Worm (Caenorhabditis elegans): ENCODE results near the gene daf-19.

Gene daf-19

ce11 chrII:10168905-10169782, at the start of gene daf-19 (continued):
- TF ChIP-seq ztf-26 (tag; optimal IDR thresholded peaks at IDR 0.05) (peak; percentile 6), nhr-80 (tag; optimal IDR thresholded peaks at IDR 0.05) (peak; percentile 35), F39B2.1 (GFP tag; IDR thresholded peaks at IDR 0.05) (no peak), lag-1 (GFP tag; IDR thresholded peaks at IDR 0.05) (no peak), ceh-100 (GFP tag; IDR thresholded peaks at IDR 0.05) (no peak; the same call in 1 of the 2 replicates), madf-10 (tag; optimal IDR thresholded peaks at IDR 0.05) (peak; percentile 4), pha-4 (tag; optimal IDR thresholded peaks at IDR 0.05) (no peak), lir-1 (GFP tag; conservative IDR thresholded peaks at IDR 0.05) (no peak; the same call in 1 of the 2 replicates), Y56A3A.18 (GFP tag; IDR thresholded peaks at IDR 0.05) (no peak), egl-18 (GFP tag; IDR thresholded peaks at IDR 0.05) (no peak), atf-7 (tag; optimal IDR thresholded peaks at IDR 0.05) (peak; percentile 4), T07F8.4 (tag; optimal IDR thresholded peaks at IDR 0.05) (no peak), F57A8.1 (GFP tag; optimal IDR thresholded peaks at IDR 0.05) (no peak)

- TF ChIP-seq F39B2.1 (GFP tag; IDR thresholded peaks at IDR 0.05) (no peak), lag-1 (GFP tag; IDR thresholded peaks at IDR 0.05) (no peak), rec-8 (tag; optimal IDR thresholded peaks at IDR 0.05) (no peak), sdz-38 (tag; optimal IDR thresholded peaks at IDR 0.05) (no peak), ceh-91 (GFP tag; IDR thresholded peaks at IDR 0.05) (no peak), nfyb-1 (GFP tag; IDR thresholded peaks at IDR 0.05) (no peak), nhr-80 (tag; optimal IDR thresholded peaks at IDR 0.05) (no peak), K12H6.12 (tag; optimal IDR thresholded peaks at IDR 0.05) (no peak), snpc-4 (GFP tag; optimal IDR thresholded peaks at IDR 0.05) (no peak), snpc-4 (tag; optimal IDR thresholded peaks at IDR 0.05) (no peak), attf-3 (GFP tag; conservative IDR thresholded peaks at IDR 0.05) (no peak), chd-7 (tag; optimal IDR thresholded peaks at IDR 0.05) (no peak), B0336.3 (GFP tag; IDR thresholded peaks at IDR 0.05) (no peak), tbp1 (GFP tag; optimal IDR thresholded peaks at IDR 0.05) (no peak), cebp-1 (GFP tag; IDR thresholded peaks at IDR 0.05) (no peak), cebp-1 (tag; optimal IDR thresholded peaks at IDR 0.05) (no peak), lin-40 (tag; optimal IDR thresholded peaks at IDR 0.05) (no peak), Y56A3A.18 (GFP tag; IDR thresholded peaks at IDR 0.05) (no peak)
Measured at ce11 chrII:10218171-10218570, 49.0 kb upstream of the daf-19 start, which contains the start of gene ref-1. Gene ref-1 (plus strand): TSS chrII:10218471.

ce11 chrII:10206425-10206824, 37.3 kb upstream of the daf-19 start, which contains the start of gene T01E8.1:
Gene T01E8.1 (plus strand): TSS chrII:10206725.
- no peak for TF ChIP-seq pbrm-1 (GFP tag; IDR thresholded peaks at IDR 0.05)
- no peak for TF ChIP-seq dpff-1 (tag; optimal IDR thresholded peaks at IDR 0.05)
- TF ChIP-seq lin-54 (GFP tag; optimal IDR thresholded peaks at IDR 0.05), result no peak
- TF ChIP-seq hlh-12 (tag; optimal IDR thresholded peaks at IDR 0.05), result no peak
- no peak for TF ChIP-seq F52B5.7 (tag; optimal IDR thresholded peaks at IDR 0.05)
- TF ChIP-seq cebp-1 (GFP tag; IDR thresholded peaks at IDR 0.05), result no peak
- no peak for TF ChIP-seq cebp-1 (tag; optimal IDR thresholded peaks at IDR 0.05)
- no peak for TF ChIP-seq Y53F4B.3 (GFP tag; IDR thresholded peaks at IDR 0.05)
- no peak for TF ChIP-seq unc-62 (GFP tag; optimal IDR thresholded peaks at IDR 0.05)
- TF ChIP-seq efl-1 (GFP tag; optimal IDR thresholded peaks at IDR 0.05), result no peak

All from whole organism, young adult.